Fruit fly (Drosophila melanogaster) whole organism, embryonic: Measurements from ENCODE around the gene wda.
A peak's percentile ranks its signal among the peaks of the same experiment; 100 is the strongest.

Experiments
- ATbp ChIP-seq: fragments of 200-800 bp; sonication (Bioruptor generic); optimal IDR thresholded peaks from 2 replicates; lab custom pipeline; 2017; ENCODE audit warnings: missing biosample characterization, mild to moderate bottlenecking, missing genetic modification characterization, missing genetic modification reagents
- CG10274 ChIP-seq: fragments of 200-800 bp; sonication (Bioruptor generic); optimal IDR thresholded peaks from 3 replicates; lab custom pipeline; 2017; ENCODE audit warnings: missing biosample characterization, mild to moderate bottlenecking, missing genetic modification characterization
- CG11504 ChIP-seq: fragments of 200-800 bp; sonication (Bioruptor generic); optimal IDR thresholded peaks from 3 replicates; lab custom pipeline; 2019; ENCODE audit warnings: missing biosample characterization, mild to moderate bottlenecking, missing genetic modification characterization, moderate library complexity
- CG11560 ChIP-seq: fragments of 200-800 bp; sonication (Bioruptor generic); IDR thresholded peaks from 3 replicates; pipeline ENCODE4 v1.3.6; 2022; ENCODE audit warnings: missing biosample characterization, missing genetic modification characterization
- CG13894 ChIP-seq: fragments of 200-800 bp; sonication (Bioruptor generic); optimal IDR thresholded peaks from 3 replicates; lab custom pipeline; 2018; ENCODE audit warnings: missing biosample characterization, mild to moderate bottlenecking, missing genetic modification characterization, moderate library complexity
- CG14441 ChIP-seq: fragments of 200-800 bp; sonication (Bioruptor generic); IDR thresholded peaks from 2 replicates; pipeline ENCODE4 v1.3.6; 2022; ENCODE audit warnings: missing biosample characterization, missing genetic modification characterization
- CG15514 ChIP-seq: fragments of 200-800 bp; sonication (Bioruptor generic); optimal IDR thresholded peaks from 3 replicates; lab custom pipeline; 2017; ENCODE audit warnings: missing biosample characterization, missing genetic modification characterization, mild to moderate bottlenecking, moderate library complexity, missing genetic modification reagents
- CG15696 ChIP-seq: fragments of 200-800 bp; sonication (Bioruptor generic); optimal IDR thresholded peaks from 2 replicates; lab custom pipeline; 2019; ENCODE audit warnings: missing biosample characterization, mild to moderate bottlenecking, missing genetic modification characterization, moderate library complexity
- CG18476 ChIP-seq: fragments of 200-800 bp; sonication (Bioruptor generic); optimal IDR thresholded peaks from 2 replicates; lab custom pipeline; 2016; ENCODE audit warnings: missing biosample characterization, mild to moderate bottlenecking, missing genetic modification characterization
- CG2199 ChIP-seq: fragments of 200-800 bp; sonication (Bioruptor generic); IDR thresholded peaks from 3 replicates; pipeline ENCODE4 v1.3.6; 2022; ENCODE audit warnings: missing biosample characterization, missing genetic modification characterization
- CG30403 ChIP-seq: fragments of 200-800 bp; sonication (Bioruptor generic); optimal IDR thresholded peaks from 3 replicates; lab custom pipeline; 2016; ENCODE audit warnings: missing biosample characterization, missing genetic modification characterization
- CG31441 ChIP-seq: fragments of 200-800 bp; sonication (Bioruptor generic); IDR thresholded peaks from 2 replicates; pipeline ENCODE4 v1.3.6; 2022; ENCODE audit warnings: missing biosample characterization, missing genetic modification characterization
- CG32772 ChIP-seq: fragments of 200-800 bp; sonication (Bioruptor generic); IDR thresholded peaks from 2 replicates; pipeline ENCODE4 v1.3.6; 2022; ENCODE audit warnings: missing biosample characterization, missing genetic modification characterization
- CG33213 ChIP-seq: fragments of 200-800 bp; sonication (Bioruptor generic); optimal IDR thresholded peaks from 3 replicates; lab custom pipeline; 2016; ENCODE audit warnings: missing biosample characterization, missing genetic modification characterization
- CG34422 ChIP-seq: fragments of 200-800 bp; sonication (Bioruptor generic); IDR thresholded peaks from 3 replicates; pipeline ENCODE4 v1.3.6; 2022; ENCODE audit warnings: missing biosample characterization, missing genetic modification characterization
- CG42726 ChIP-seq: fragments of 200-800 bp; sonication (Bioruptor generic); IDR thresholded peaks from 2 replicates; pipeline ENCODE4 v1.3.6; 2022; ENCODE audit warnings: missing biosample characterization, missing genetic modification characterization; ENCODE audit not compliant: partially characterized antibody
- CG4707 ChIP-seq: fragments of 200-800 bp; sonication (Bioruptor generic); optimal IDR thresholded peaks from 2 replicates; lab custom pipeline; 2018; ENCODE audit warnings: missing biosample characterization, mild to moderate bottlenecking, missing genetic modification characterization, moderate library complexity
- CG6791 ChIP-seq: fragments of 200-800 bp; sonication (Bioruptor generic); IDR thresholded peaks from 3 replicates; pipeline ENCODE4 v1.3.6; 2022; ENCODE audit warnings: missing biosample characterization, missing genetic modification characterization; ENCODE audit not compliant: partially characterized antibody
- CG6813 ChIP-seq: fragments of 200-800 bp; sonication (Bioruptor generic); optimal IDR thresholded peaks from 2 replicates; lab custom pipeline; 2017; ENCODE audit warnings: missing biosample characterization, missing genetic modification characterization, mild to moderate bottlenecking, moderate library complexity, missing genetic modification reagents
- CG8478 ChIP-seq: fragments of >200 bp; optimal IDR thresholded peaks from 2 replicates; lab custom pipeline; 2018
- CG8944 ChIP-seq: fragments of 200-800 bp; sonication (Bioruptor generic); optimal IDR thresholded peaks from 3 replicates; lab custom pipeline; 2016; ENCODE audit warnings: missing biosample characterization, missing genetic modification characterization
- CG9727 ChIP-seq: fragments of 200-800 bp; sonication (Bioruptor generic); optimal IDR thresholded peaks from 3 replicates; lab custom pipeline; 2017; ENCODE audit warnings: missing biosample characterization, mild to moderate bottlenecking, missing genetic modification characterization
- CTCF ChIP-seq: fragments of 200-800 bp; sonication (Bioruptor generic); optimal IDR thresholded peaks from 2 replicates; lab custom pipeline; 2017; ENCODE audit warnings: missing biosample characterization, mild to moderate bottlenecking, missing genetic modification characterization, moderate library complexity
- CoRest ChIP-seq: fragments of 200-800 bp; sonication (Bioruptor generic); optimal IDR thresholded peaks from 3 replicates; lab custom pipeline; 2018; ENCODE audit warnings: missing biosample characterization, mild to moderate bottlenecking, missing genetic modification characterization, moderate library complexity
- Dfd ChIP-seq, 2 experiments: fragments of >200 bp; optimal IDR thresholded peaks; 2 replicates each; lab custom pipeline; 2017; ENCODE audit warnings: missing biosample characterization in 2 of 2, missing genetic modification characterization in 2 of 2
- E2f1 ChIP-seq: fragments of 200-800 bp; sonication (Bioruptor generic); IDR thresholded peaks from 2 replicates; pipeline ENCODE4 v1.3.6; 2022; ENCODE audit warnings: missing biosample characterization, missing genetic modification characterization
- Eip74EF ChIP-seq, 2 experiments: fragments of 200-800 bp in 1 of 2; fragments of >200 bp in 1 of 2; sonication (Bioruptor generic) in 1 of 2; optimal IDR thresholded peaks; 2 replicates each; lab custom pipeline; 2017 to 2019; ENCODE audit warnings: missing biosample characterization in 2 of 2, missing genetic modification characterization in 2 of 2, mild to moderate bottlenecking in 1 of 2, moderate library complexity in 1 of 2
- Ets65A ChIP-seq: fragments of 200-800 bp; sonication (Bioruptor generic); peaks from one replicate; lab custom pipeline; 2016; ENCODE audit warnings: missing biosample characterization, missing genetic modification characterization
- Ets97D ChIP-seq: fragments of 200-800 bp; sonication (Bioruptor generic); optimal IDR thresholded peaks from 3 replicates; lab custom pipeline; 2016; ENCODE audit warnings: missing biosample characterization, missing genetic modification characterization
- Hmx ChIP-seq: fragments of 200-800 bp; sonication (Bioruptor generic); optimal IDR thresholded peaks from 2 replicates; lab custom pipeline; 2016; ENCODE audit warnings: missing biosample characterization, missing genetic modification characterization
- Lpt ChIP-seq: fragments of >200 bp; optimal IDR thresholded peaks from 2 replicates; lab custom pipeline; 2018; ENCODE audit warnings: missing biosample characterization, missing genetic modification characterization
- MTF-1 ChIP-seq: fragments of 200-800 bp; sonication (Bioruptor generic); optimal IDR thresholded peaks from 2 replicates; lab custom pipeline; 2018; ENCODE audit warnings: missing biosample characterization, mild to moderate bottlenecking, missing genetic modification characterization, borderline replicate concordance
- NC2α ChIP-seq: fragments of 200-800 bp; sonication (Bioruptor generic); optimal IDR thresholded peaks from 2 replicates; lab custom pipeline; 2016; ENCODE audit warnings: missing biosample characterization, missing genetic modification characterization
- Pdp1 ChIP-seq, 2 experiments: fragments of 200-800 bp; sonication (Bioruptor generic); optimal IDR thresholded peaks; 3 replicates each; lab custom pipeline; 2016; ENCODE audit warnings: missing biosample characterization in 2 of 2, missing genetic modification characterization in 2 of 2, mild to moderate bottlenecking in 1 of 2, moderate library complexity in 1 of 2
- Six4 ChIP-seq: fragments of 200-800 bp; sonication (Bioruptor generic); optimal IDR thresholded peaks from 2 replicates; lab custom pipeline; 2016; ENCODE audit warnings: missing biosample characterization, missing genetic modification characterization
- Sry-β ChIP-seq: fragments of 200-800 bp; sonication (Bioruptor generic); optimal IDR thresholded peaks from 2 replicates; lab custom pipeline; 2018; ENCODE audit warnings: missing biosample characterization, mild to moderate bottlenecking, missing genetic modification characterization, moderate library complexity
- az2 ChIP-seq: fragments of 200-800 bp; sonication (Bioruptor generic); optimal IDR thresholded peaks from 3 replicates; lab custom pipeline; 2016; ENCODE audit warnings: missing biosample characterization, missing genetic modification characterization
- bab2 ChIP-seq: fragments of 200-800 bp; sonication (Bioruptor generic); optimal IDR thresholded peaks from 2 replicates; lab custom pipeline; 2016; ENCODE audit warnings: missing biosample characterization, missing genetic modification characterization
- bcd ChIP-seq: fragments of 200-800 bp; sonication (Bioruptor generic); optimal IDR thresholded peaks from 2 replicates; lab custom pipeline; 2017; ENCODE audit warnings: missing biosample characterization, mild to moderate bottlenecking, missing genetic modification characterization
- btn ChIP-seq: fragments of 200-800 bp; sonication (Bioruptor generic); optimal IDR thresholded peaks from 2 replicates; lab custom pipeline; 2016; ENCODE audit warnings: missing biosample characterization, missing genetic modification characterization
- da ChIP-seq: fragments of 200-800 bp; sonication (Bioruptor generic); optimal IDR thresholded peaks from 2 replicates; lab custom pipeline; 2016; ENCODE audit warnings: missing biosample characterization, missing genetic modification characterization
- gro ChIP-seq: fragments of 200-800 bp; sonication (Bioruptor generic); optimal IDR thresholded peaks from 2 replicates; lab custom pipeline; 2016; ENCODE audit warnings: missing biosample characterization, missing genetic modification characterization
- kah ChIP-seq: fragments of 200-800 bp; sonication (Bioruptor generic); optimal IDR thresholded peaks from 2 replicates; lab custom pipeline; 2018; ENCODE audit warnings: missing biosample characterization, mild to moderate bottlenecking, missing genetic modification characterization
- mirr ChIP-seq: fragments of 200-800 bp; sonication (Bioruptor generic); optimal IDR thresholded peaks from 3 replicates; lab custom pipeline; 2018; ENCODE audit warnings: missing biosample characterization, mild to moderate bottlenecking, missing genetic modification characterization
- nerfin-1 ChIP-seq: fragments of 200-800 bp; sonication (Bioruptor generic); optimal IDR thresholded peaks from 3 replicates; lab custom pipeline; 2019; ENCODE audit warnings: missing biosample characterization, mild to moderate bottlenecking, missing genetic modification characterization, moderate library complexity
- org-1 ChIP-seq: fragments of 200-800 bp; sonication (Bioruptor generic); optimal IDR thresholded peaks from 2 replicates; lab custom pipeline; 2017; ENCODE audit warnings: missing biosample characterization, missing genetic modification characterization
- pum ChIP-seq: fragments of 200-800 bp; sonication (Bioruptor generic); optimal IDR thresholded peaks from 2 replicates; lab custom pipeline; 2016; ENCODE audit warnings: missing biosample characterization, missing genetic modification characterization
- seq ChIP-seq: fragments of 200-800 bp; sonication (Bioruptor generic); IDR thresholded peaks from 2 replicates; pipeline ENCODE4 v1.3.6; 2022; ENCODE audit warnings: missing biosample characterization, missing genetic modification characterization
- sna ChIP-seq: fragments of 200-800 bp; sonication (Bioruptor generic); IDR thresholded peaks from 2 replicates; pipeline ENCODE4 v1.3.6; 2022; ENCODE audit warnings: missing biosample characterization, missing genetic modification characterization; ENCODE audit not compliant: partially characterized antibody
- stwl ChIP-seq: fragments of 200-800 bp; sonication (Bioruptor generic); optimal IDR thresholded peaks from 3 replicates; lab custom pipeline; 2018; ENCODE audit warnings: missing biosample characterization, mild to moderate bottlenecking, missing genetic modification characterization, moderate library complexity
- tll ChIP-seq, 2 experiments: fragments of 200-800 bp in 1 of 2; fragments of >200 bp in 1 of 2; sonication (Bioruptor generic) in 1 of 2; optimal IDR thresholded peaks; 2 replicates each; lab custom pipeline; 2017 to 2019; ENCODE audit warnings: missing biosample characterization in 2 of 2, missing genetic modification characterization in 2 of 2, mild to moderate bottlenecking in 1 of 2, moderate library complexity in 1 of 2
- toy ChIP-seq: fragments of 200-800 bp; sonication (Bioruptor generic); IDR thresholded peaks from 2 replicates; pipeline ENCODE4 v1.3.6; 2022; ENCODE audit warnings: missing biosample characterization, missing genetic modification characterization

The wda gene

DNA sequence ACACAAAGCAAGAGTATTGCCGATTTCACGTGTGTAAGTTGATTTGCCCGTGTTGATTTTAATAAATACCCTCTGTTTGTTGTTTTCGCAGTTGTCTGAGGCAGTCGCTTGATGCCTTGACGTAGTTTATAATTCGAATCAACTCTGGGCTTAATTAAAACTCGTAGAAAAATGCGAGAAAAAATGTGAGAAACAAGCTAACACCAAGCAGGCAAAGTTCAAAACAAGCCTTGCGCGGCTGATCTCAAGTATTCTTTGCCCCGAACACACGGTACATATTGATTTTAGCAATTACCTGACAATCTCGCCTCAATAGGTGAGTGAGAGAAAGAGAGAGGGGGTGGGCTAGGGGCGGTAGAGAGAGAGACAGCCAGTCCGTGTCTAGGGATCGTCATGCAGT, 32.6 kb downstream of the wda start (continued):
- TF ChIP-seq CG14441 (GFP tag; lab: Robert Waterston, UW) (peak; percentile 20; the same call in 1 of the 2 replicates), CG11504 (no peak), CG10274 (peak; percentile 16), CG6791 (GFP tag; lab: Robert Waterston, UW) (no peak), CG34422 (no peak), CG6813 (GFP tag; lab: Kevin White, UChicago) (peak; percentile 63), Ets97D (GFP tag; lab: Kevin White, UChicago) (no peak), stwl (no peak), CG42726 (GFP tag; lab: Robert Waterston, UW) (no peak), CG11560 (tag; lab: Robert Waterston, UW) (no peak), CTCF (GFP tag; lab: Kevin White, UChicago) (no peak), CG32772 (GFP tag; lab: Robert Waterston, UW) (no peak), bab2 (GFP tag; lab: Kevin White, UChicago) (peak; percentile 38), org-1 (peak; percentile 40), CG8478 (lab: Kevin White, UChicago) (no peak), CoRest (tag; lab: Kevin White, UChicago) (peak; percentile 33), CG31441 (GFP tag; lab: Robert Waterston, UW) (no peak), CG8944 (GFP tag; lab: Kevin White, UChicago) (no peak), Dfd (GFP tag; optimal IDR thresholded peaks at IDR 0.05; lab: Kevin White, UChicago) (no peak), CG15514 (peak; percentile 55), ATbp (GFP tag; lab: Kevin White, UChicago) (peak; percentile 56), Six4 (GFP tag; lab: Kevin White, UChicago) (no peak), MTF-1 (GFP tag; lab: Kevin White, UChicago) (peak; percentile 26), CG13894 (tag; lab: Kevin White, UChicago) (peak; percentile 57), NC2α (GFP tag; lab: Kevin White, UChicago) (no peak), CG9727 (GFP tag; lab: Kevin White, UChicago) (peak; percentile 34), mirr (GFP tag; lab: Kevin White, UChicago) (peak; percentile 59), seq (peak; percentile 75; the same call in 1 of the 2 replicates), CG2199 (no peak), pum (no peak), Pdp1 (GFP tag; optimal IDR thresholded peaks at IDR 0.05; lab: Kevin White, UChicago) (no peak), Eip74EF (GFP tag; optimal IDR thresholded peaks at IDR 0.05; lab: Kevin White, UChicago) (no peak), kah (no peak), Ets65A (GFP tag; lab: Kevin White, UChicago) (no peak), btn (GFP tag; lab: Kevin White, UChicago) (no peak), E2f1 (GFP tag; lab: Robert Waterston, UW) (no peak), bcd (GFP tag; lab: Kevin White, UChicago) (peak; percentile 32), Hmx (GFP tag; lab: Kevin White, UChicago) (no peak), CG4707 (GFP tag; lab: Kevin White, UChicago) (no peak), gro (GFP tag; lab: Kevin White, UChicago) (peak; percentile 15), CG15696 (tag; lab: Kevin White, UChicago) (no peak), da (GFP tag; lab: Kevin White, UChicago) (no peak), az2 (GFP tag; lab: Kevin White, UChicago) (no peak), CG18476 (GFP tag; lab: Kevin White, UChicago) (no peak), nerfin-1 (tag; lab: Kevin White, UChicago) (no peak), tll (GFP tag; optimal IDR thresholded peaks at IDR 0.05; lab: Kevin White, UChicago) (no peak), Sry-β (GFP tag; lab: Kevin White, UChicago) (no peak), CG33213 (GFP tag; lab: Kevin White, UChicago) (peak; percentile 26), toy (no peak), sna (GFP tag; lab: Robert Waterston, UW) (no peak), CG30403 (GFP tag; lab: Kevin White, UChicago) (no peak), Lpt (GFP tag; lab: Kevin White, UChicago) (no peak)
